Worm (Caenorhabditis elegans) whole organism, mixed stage, embryonic: ENCODE data around the gene lgg-1.

Source experiments
- M03D4.4 ChIP-seq: sonication (generic microtip); optimal IDR thresholded peaks from 2 replicates; lab custom pipeline; 2017; ENCODE audit warnings: mild to moderate bottlenecking, missing genetic modification characterization, missing compliant biosample characterization
- bed-3 ChIP-seq: fragments of 200-800 bp; sonication (Bioruptor generic); optimal IDR thresholded peaks from 3 replicates; lab custom pipeline; 2018; ENCODE audit warnings: mild to moderate bottlenecking, missing genetic modification characterization, moderate library complexity, missing compliant biosample characterization
- blmp-1 ChIP-seq: fragments of 150-350 bp; optimal IDR thresholded peaks from 2 replicates; lab custom pipeline; 2014; ENCODE audit warnings: missing biosample characterization, missing genetic modification characterization
- ceh-43 ChIP-seq: fragments of 200-800 bp; sonication (Bioruptor generic); optimal IDR thresholded peaks from 2 replicates; lab custom pipeline; 2018; ENCODE audit warnings: mild to moderate bottlenecking, missing genetic modification characterization, moderate library complexity, missing compliant biosample characterization
- ceh-83 ChIP-seq: fragments of 200-800 bp; sonication (Bioruptor generic); optimal IDR thresholded peaks from 2 replicates; lab custom pipeline; 2018; ENCODE audit warnings: mild to moderate bottlenecking, missing genetic modification characterization, missing compliant biosample characterization
- ces-1 ChIP-seq: fragments of 150-350 bp; optimal IDR thresholded peaks from 2 replicates; lab custom pipeline; 2014; ENCODE audit warnings: missing biosample characterization, missing genetic modification reagents, missing genetic modification characterization
- cnd-1 ChIP-seq: fragments of 200-800 bp; sonication (Bioruptor generic); optimal IDR thresholded peaks from 2 replicates; lab custom pipeline; 2018; ENCODE audit warnings: mild to moderate bottlenecking, missing genetic modification characterization, missing compliant biosample characterization
- drap-1 ChIP-seq: fragments of 200-800 bp; sonication (Bioruptor generic); optimal IDR thresholded peaks from 3 replicates; lab custom pipeline; 2018; ENCODE audit warnings: mild to moderate bottlenecking, missing genetic modification characterization, missing compliant biosample characterization
- elt-1 ChIP-seq: sonication (generic microtip); optimal IDR thresholded peaks from 2 replicates; lab custom pipeline; 2017; ENCODE audit warnings: missing genetic modification characterization, mild to moderate bottlenecking, missing compliant biosample characterization, antibody characterized with exemption, moderate library complexity, borderline replicate concordance; ENCODE audit not compliant: insufficient read depth
- elt-3 ChIP-seq: fragments of 150-350 bp; optimal IDR thresholded peaks from 2 replicates; lab custom pipeline; 2014; ENCODE audit warnings: missing biosample characterization, missing genetic modification characterization
- flh-1 ChIP-seq: fragments of 200-800 bp; sonication (Bioruptor generic); optimal IDR thresholded peaks from 2 replicates; lab custom pipeline; 2018; ENCODE audit warnings: mild to moderate bottlenecking, missing genetic modification characterization, moderate library complexity, missing compliant biosample characterization
- hlh-1 ChIP-seq: fragments of 150-350 bp; optimal IDR thresholded peaks from 2 replicates; lab custom pipeline; 2014; ENCODE audit warnings: missing biosample characterization, missing genetic modification reagents, missing genetic modification characterization
- lin-13 ChIP-seq: fragments of 150-350 bp; optimal IDR thresholded peaks from 2 replicates; lab custom pipeline; 2014; ENCODE audit warnings: missing biosample characterization, missing genetic modification characterization
- lin-32 ChIP-seq: fragments of 200-800 bp; sonication (Bioruptor generic); optimal IDR thresholded peaks from 2 replicates; lab custom pipeline; 2018; ENCODE audit warnings: mild to moderate bottlenecking, missing genetic modification characterization, missing compliant biosample characterization
- lsy-2 ChIP-seq: fragments of 150-350 bp; optimal IDR thresholded peaks from 2 replicates; lab custom pipeline; 2014; ENCODE audit warnings: missing biosample characterization, missing genetic modification characterization
- mab-5 ChIP-seq: fragments of 150-350 bp; optimal IDR thresholded peaks from 2 replicates; lab custom pipeline; 2014; ENCODE audit warnings: missing biosample characterization, missing genetic modification characterization
- mep-1 ChIP-seq: fragments of 150-350 bp; optimal IDR thresholded peaks from 2 replicates; lab custom pipeline; 2017; ENCODE audit warnings: missing biosample characterization, missing genetic modification reagents, missing genetic modification characterization, inconsistent platforms
- mls-2 ChIP-seq: sonication (generic microtip); optimal IDR thresholded peaks from 2 replicates; lab custom pipeline; 2016; ENCODE audit warnings: mild to moderate bottlenecking, missing genetic modification characterization, moderate library complexity, missing compliant biosample characterization
- nhr-12 ChIP-seq: fragments of 150-350 bp; optimal IDR thresholded peaks from 2 replicates; lab custom pipeline; 2014; ENCODE audit warnings: missing biosample characterization, missing genetic modification characterization
- nhr-2 ChIP-seq: fragments of 150-350 bp; optimal IDR thresholded peaks from 2 replicates; lab custom pipeline; 2014; ENCODE audit warnings: missing biosample characterization, missing genetic modification characterization
- nhr-237 ChIP-seq: fragments of 150-350 bp; optimal IDR thresholded peaks from 2 replicates; lab custom pipeline; 2014; ENCODE audit warnings: missing biosample characterization, missing genetic modification characterization
- nhr-28 ChIP-seq: fragments of 150-350 bp; optimal IDR thresholded peaks from 2 replicates; lab custom pipeline; 2014; ENCODE audit warnings: missing biosample characterization, missing genetic modification characterization
- sem-2 ChIP-seq: fragments of 200-800 bp; sonication (Bioruptor generic); optimal IDR thresholded peaks from 2 replicates; lab custom pipeline; 2018; ENCODE audit warnings: mild to moderate bottlenecking, missing genetic modification characterization, missing compliant biosample characterization
- snpc-4 ChIP-seq: fragments of 150-350 bp; optimal IDR thresholded peaks from 2 replicates; lab custom pipeline; 2014; ENCODE audit warnings: missing biosample characterization, missing genetic modification characterization
- sptf-1 ChIP-seq: sonication (generic microtip); optimal IDR thresholded peaks from 2 replicates; lab custom pipeline; 2017; ENCODE audit warnings: mild to moderate bottlenecking, missing genetic modification characterization, moderate library complexity, missing compliant biosample characterization
- tbx-8 ChIP-seq: fragments of 200-800 bp; sonication (Bioruptor generic); optimal IDR thresholded peaks from 2 replicates; lab custom pipeline; 2018; ENCODE audit warnings: mild to moderate bottlenecking, missing genetic modification characterization, moderate library complexity, missing compliant biosample characterization
- unc-39 ChIP-seq: fragments of 150-350 bp; optimal IDR thresholded peaks from 2 replicates; lab custom pipeline; 2014; ENCODE audit warnings: missing biosample characterization, missing genetic modification characterization
- unc-62 ChIP-seq: fragments of 150-350 bp; optimal IDR thresholded peaks from 2 replicates; lab custom pipeline; 2014; ENCODE audit warnings: missing biosample characterization, missing genetic modification reagents, missing genetic modification characterization
- zip-8 ChIP-seq: fragments of 150-350 bp; optimal IDR thresholded peaks from 2 replicates; lab custom pipeline; 2014; ENCODE audit warnings: missing biosample characterization, missing genetic modification characterization
- ztf-11 ChIP-seq: fragments of 150-350 bp; optimal IDR thresholded peaks from 2 replicates; lab custom pipeline; 2014; ENCODE audit warnings: missing biosample characterization, missing genetic modification characterization

lgg-1 gene

DNA sequence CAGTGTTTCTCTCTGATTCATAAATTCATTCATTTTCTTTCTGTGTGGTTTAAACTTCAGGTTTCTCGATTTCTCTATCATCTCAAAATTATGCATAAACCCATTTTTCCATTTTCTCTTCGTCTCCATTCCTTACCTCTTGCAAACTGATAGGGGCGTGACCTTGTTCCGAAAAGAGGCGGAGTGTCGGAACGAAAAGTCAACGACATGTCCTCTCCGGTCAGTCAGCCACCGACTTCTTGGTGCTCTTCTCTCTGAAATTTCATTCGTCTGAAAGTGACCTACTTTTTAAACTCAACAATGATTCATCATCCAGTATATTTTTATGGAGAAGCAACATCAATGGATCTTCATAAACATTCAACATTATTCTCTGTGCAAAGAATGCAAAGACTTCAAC, 33.3 kb upstream of the lgg-1 start, which contains the start of gene F58F12.12:
TSS of gene F58F12.12 (plus strand) at position 301 of the 400 bp plus-strand sequence.
- TF ChIP-seq drap-1 (GFP tag; lab: Kevin White, UChicago) (no peak), lsy-2 (tag; lab: Kevin White, UChicago) (no peak), zip-8 (no peak), lin-32 (no peak), unc-39 (tag; lab: Kevin White, UChicago) (no peak), blmp-1 (tag; lab: Kevin White, UChicago) (no peak), nhr-12 (tag; lab: Kevin White, UChicago) (no peak), mep-1 (tag; lab: Kevin White, UChicago) (no peak), hlh-1 (tag; lab: Kevin White, UChicago) (no peak), nhr-2 (no peak), lin-13 (tag; lab: Kevin White, UChicago) (no peak), ztf-11 (tag; lab: Kevin White, UChicago) (no peak), bed-3 (no peak), tbx-8 (GFP tag; lab: Kevin White, UChicago) (no peak), M03D4.4 (no peak)

DNA sequence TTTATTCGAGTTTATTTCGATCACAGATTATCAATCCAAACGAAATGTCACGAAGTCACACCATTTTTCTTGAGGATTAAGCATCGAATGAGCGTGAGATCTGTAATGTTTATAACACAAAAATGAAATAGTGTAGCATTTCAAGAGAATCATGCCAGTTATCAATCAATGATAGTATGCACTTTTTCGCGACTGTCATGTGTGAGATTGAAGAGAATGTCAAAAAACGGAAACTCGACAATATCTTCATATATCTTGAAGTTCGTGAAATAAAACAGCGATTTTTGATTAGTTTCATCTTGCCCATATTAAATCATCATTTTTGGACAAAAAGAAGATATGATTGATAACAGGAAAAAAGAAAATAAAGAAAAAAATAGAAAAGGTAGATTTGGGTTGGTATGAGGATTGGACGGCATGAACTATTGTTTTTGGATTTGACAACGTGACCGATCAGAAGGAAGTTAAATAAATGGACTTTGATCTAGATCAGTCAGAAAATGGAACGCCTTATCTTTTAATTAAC, 31.6 kb upstream of the lgg-1 start:
- no peak for TF ChIP-seq nhr-237 (tag; lab: Kevin White, UChicago)
- TF ChIP-seq elt-3 (tag; lab: Kevin White, UChicago), result no peak
- TF ChIP-seq sptf-1 (tag; lab: Kevin White, UChicago), result no peak

DNA sequence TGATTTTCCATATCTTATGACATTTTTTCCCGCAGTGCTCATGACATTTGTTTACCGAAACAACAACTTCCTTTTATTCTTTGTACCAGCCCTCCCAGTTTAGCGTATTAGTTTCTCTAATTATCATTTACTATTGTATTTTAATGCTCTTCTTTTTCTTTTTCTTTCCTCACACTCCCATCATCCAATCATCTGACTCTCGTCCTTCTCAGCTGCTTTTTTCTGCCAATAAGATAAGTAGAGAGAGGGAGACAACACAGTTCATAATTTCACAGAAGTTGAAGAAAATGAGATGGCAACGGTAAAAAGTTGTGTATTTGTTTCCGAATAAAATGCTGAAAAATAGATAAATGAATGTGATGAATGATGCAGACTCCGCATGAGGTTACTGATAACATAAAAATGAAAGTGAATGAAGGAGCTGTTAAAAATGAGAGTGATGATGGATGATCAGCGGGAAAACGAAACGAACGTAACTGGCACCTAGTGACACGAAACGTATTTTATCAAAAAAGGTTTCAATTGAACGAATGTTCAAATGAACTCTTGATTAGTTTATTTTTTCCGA, 29.9 kb upstream of the lgg-1 start:
- TF ChIP-seq mls-2, result no peak
- no peak for TF ChIP-seq hlh-1 (tag; lab: Kevin White, UChicago)
- TF ChIP-seq nhr-237 (tag; lab: Kevin White, UChicago), result no peak
- TF ChIP-seq sem-2, result no peak
- TF ChIP-seq flh-1 (GFP tag; lab: Kevin White, UChicago), result no peak
- TF ChIP-seq, all 35 proteins: peak for 0

DNA sequence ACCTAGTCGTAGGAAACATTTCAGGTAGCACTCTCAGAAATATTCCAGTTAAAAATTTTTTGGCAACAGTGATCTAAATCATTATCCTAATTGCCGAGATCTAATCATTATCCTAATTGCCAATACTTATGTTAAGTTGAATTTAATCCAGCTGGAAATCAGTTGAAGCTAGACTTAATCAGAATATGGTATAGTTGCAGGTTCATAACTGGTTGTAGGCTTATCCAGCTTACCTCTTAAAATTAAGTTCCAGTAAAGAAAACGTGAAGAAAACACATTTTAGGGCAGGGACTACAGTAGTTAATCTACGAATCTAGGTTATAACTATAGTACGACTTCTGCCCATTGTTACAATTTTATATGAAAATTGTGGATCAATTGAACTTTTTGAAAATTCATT, 29.2 kb upstream of the lgg-1 start:
- no peak for TF ChIP-seq ceh-83 (GFP tag; lab: Kevin White, UChicago)

DNA sequence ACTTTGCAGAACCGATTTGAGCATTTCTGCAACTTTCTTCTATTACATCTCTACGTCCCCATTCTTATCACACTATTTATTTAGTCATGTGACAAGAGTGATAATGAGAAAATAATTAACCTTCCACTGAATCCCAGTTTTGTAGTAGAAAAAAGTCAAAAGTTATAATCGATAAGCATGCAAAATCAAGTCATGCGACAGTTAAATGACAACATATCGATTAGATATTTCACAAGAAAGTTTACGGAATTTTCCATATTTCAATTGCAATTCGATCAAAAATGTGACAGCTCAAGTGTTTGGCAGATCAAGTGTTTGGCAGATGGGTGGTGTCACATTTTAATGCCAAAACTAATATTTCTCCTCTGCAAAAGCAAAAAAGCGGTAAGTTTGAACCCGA, 27.1 kb upstream of the lgg-1 start:
- TF ChIP-seq snpc-4 (tag; lab: Kevin White, UChicago) (no peak), hlh-1 (tag; lab: Kevin White, UChicago) (no peak), lin-32 (no peak), mls-2 (no peak), zip-8 (no peak), nhr-237 (tag; lab: Kevin White, UChicago) (no peak), ceh-43 (no peak), mab-5 (no peak), sptf-1 (tag; lab: Kevin White, UChicago) (no peak), blmp-1 (tag; lab: Kevin White, UChicago) (no peak), cnd-1 (tag; lab: Kevin White, UChicago) (no peak), flh-1 (GFP tag; lab: Kevin White, UChicago) (no peak), nhr-12 (tag; lab: Kevin White, UChicago) (no peak), lin-13 (tag; lab: Kevin White, UChicago) (no peak), nhr-2 (no peak), lsy-2 (tag; lab: Kevin White, UChicago) (no peak), ces-1 (GFP tag; lab: Kevin White, UChicago) (no peak)

DNA sequence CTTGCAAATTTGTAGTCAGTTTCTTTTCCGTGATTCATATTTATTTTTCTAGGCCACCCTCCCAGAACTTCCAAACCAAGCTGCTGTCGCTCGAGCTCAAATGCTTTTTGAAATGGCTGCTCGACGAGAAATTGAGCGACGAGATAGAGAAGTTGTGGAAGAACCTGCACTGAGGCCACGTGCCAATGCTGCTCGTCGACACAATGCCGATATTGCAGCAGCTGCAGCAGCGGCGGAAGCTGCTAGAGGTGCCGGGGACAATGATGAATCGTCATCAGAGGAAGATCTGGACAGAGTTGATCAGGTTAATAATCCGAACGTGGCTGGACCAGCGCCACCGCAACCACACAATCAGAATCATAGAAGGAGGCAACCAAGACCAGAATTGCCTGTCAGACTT, 25.8 kb upstream of the lgg-1 start:
- TF ChIP-seq zip-8 (no peak), lin-13 (tag; lab: Kevin White, UChicago) (no peak), mep-1 (tag; lab: Kevin White, UChicago) (no peak), unc-62 (GFP tag; lab: Kevin White, UChicago) (no peak), lsy-2 (tag; lab: Kevin White, UChicago) (no peak), elt-1 (tag; lab: Kevin White, UChicago) (no peak), flh-1 (GFP tag; lab: Kevin White, UChicago) (no peak), nhr-28 (tag; lab: Kevin White, UChicago) (no peak), drap-1 (GFP tag; lab: Kevin White, UChicago) (no peak), blmp-1 (tag; lab: Kevin White, UChicago) (no peak), sptf-1 (tag; lab: Kevin White, UChicago) (no peak), cnd-1 (tag; lab: Kevin White, UChicago) (no peak), ceh-43 (no peak), mls-2 (no peak), tbx-8 (GFP tag; lab: Kevin White, UChicago) (no peak), ztf-11 (tag; lab: Kevin White, UChicago) (no peak), M03D4.4 (no peak), hlh-1 (tag; lab: Kevin White, UChicago) (no peak)
